Worm (Caenorhabditis elegans) whole organism, early embryonic: Measurements from ENCODE around the gene C25E10.7.

Source experiments
- B0310.2 ChIP-seq: sonication (generic microtip); optimal IDR thresholded peaks from 2 replicates; lab custom pipeline; 2016; ENCODE audit warnings: mild to moderate bottlenecking, missing genetic modification characterization, missing compliant biosample characterization
- F13C5.2 ChIP-seq: sonication (generic microtip); optimal IDR thresholded peaks from 2 replicates; lab custom pipeline; 2017; ENCODE audit warnings: mild to moderate bottlenecking, missing genetic modification characterization, inconsistent platforms, missing compliant biosample characterization
- aly-1 ChIP-seq: sonication (generic microtip); optimal IDR thresholded peaks from 2 replicates; lab custom pipeline; 2016; ENCODE audit warnings: missing genetic modification characterization, missing compliant biosample characterization
- ama-1 ChIP-seq: fragments of 150-350 bp; optimal IDR thresholded peaks from 2 replicates; lab custom pipeline; 2014
- ceh-13 ChIP-seq: fragments of 200-800 bp; sonication (Bioruptor generic); optimal IDR thresholded peaks from 2 replicates; lab custom pipeline; 2018; ENCODE audit warnings: mild to moderate bottlenecking, missing genetic modification characterization, missing compliant biosample characterization
- ceh-36 ChIP-seq: sonication (generic microtip); optimal IDR thresholded peaks from 2 replicates; lab custom pipeline; 2016; ENCODE audit warnings: missing genetic modification characterization, inconsistent platforms, missing compliant biosample characterization
- ets-7 ChIP-seq: sonication (generic microtip); optimal IDR thresholded peaks from 2 replicates; lab custom pipeline; 2016; ENCODE audit warnings: missing genotype, missing genetic modification characterization, missing compliant biosample characterization
- flt-1 ChIP-seq: fragments of 200-800 bp; sonication (Bioruptor generic); IDR thresholded peaks from 2 replicates; pipeline ENCODE4 v1.3.6; 2022; ENCODE audit warnings: missing genetic modification characterization, missing compliant biosample characterization
- hmbx-1 ChIP-seq: sonication (generic microtip); optimal IDR thresholded peaks from 2 replicates; lab custom pipeline; 2016; ENCODE audit warnings: mild to moderate bottlenecking, missing genetic modification characterization, missing compliant biosample characterization
- hmg-4 ChIP-seq: fragments of 200-800 bp; sonication (Bioruptor generic); optimal IDR thresholded peaks from 2 replicates; lab custom pipeline; 2018; ENCODE audit warnings: mild to moderate bottlenecking, missing genetic modification characterization, missing compliant biosample characterization
- hnd-1 ChIP-seq: sonication (generic microtip); optimal IDR thresholded peaks from 2 replicates; lab custom pipeline; 2016; ENCODE audit warnings: missing genetic modification characterization, missing compliant biosample characterization
- pes-1 ChIP-seq: fragments of 200-800 bp; sonication (Bioruptor generic); IDR thresholded peaks from 2 replicates; pipeline ENCODE4 v1.3.6; 2022; ENCODE audit warnings: missing genetic modification reagents, missing genetic modification characterization, missing compliant biosample characterization
- scrt-1 ChIP-seq: fragments of 200-800 bp; sonication (Bioruptor generic); IDR thresholded peaks from 2 replicates; pipeline ENCODE4 v1.3.6; 2022; ENCODE audit warnings: missing genetic modification characterization, missing compliant biosample characterization
- sea-1 ChIP-seq: fragments of 200-800 bp; sonication (Bioruptor generic); conservative IDR thresholded peaks from 2 replicates; pipeline ENCODE4 v1.3.6; 2022; ENCODE audit warnings: missing genetic modification characterization, missing compliant biosample characterization
- tbx-11 ChIP-seq: fragments of 200-800 bp; sonication (Bioruptor generic); IDR thresholded peaks from 2 replicates; pipeline ENCODE4 v1.3.6; 2022; ENCODE audit warnings: missing genetic modification characterization, missing compliant biosample characterization
- tbx-37 ChIP-seq: fragments of 200-800 bp; sonication (Bioruptor generic); conservative IDR thresholded peaks from 2 replicates; pipeline ENCODE4 v1.3.6; 2022; ENCODE audit warnings: missing genetic modification reagents, missing genetic modification characterization, missing compliant biosample characterization
- tra-4 ChIP-seq: sonication (generic microtip); optimal IDR thresholded peaks from 2 replicates; lab custom pipeline; 2017; ENCODE audit warnings: missing genetic modification characterization, missing compliant biosample characterization

C25E10.7 gene

ce11 chrV:9084252-9084651 is 33.3 kb upstream of the C25E10.7 start:
- TF ChIP-seq tra-4 (tag; lab: Kevin White, UChicago), result no peak
- TF ChIP-seq ets-7 (tag; lab: Kevin White, UChicago), result no peak
- no peak for TF ChIP-seq ama-1 (lab: Kevin White, UChicago)
- TF ChIP-seq sea-1 (GFP tag; lab: Robert Waterston, UW), result no peak
- TF ChIP-seq ceh-13 (GFP tag; lab: Kevin White, UChicago), result no peak
- TF ChIP-seq hmg-4 (GFP tag; lab: Kevin White, UChicago), result no peak
- no peak for TF ChIP-seq aly-1 (tag; lab: Kevin White, UChicago)

ce11 chrV:9082350-9082749 is 31.4 kb upstream of the C25E10.7 start:
- TF ChIP-seq flt-1, result no peak

- TF ChIP-seq ceh-13 (GFP tag; lab: Kevin White, UChicago) (no peak), sea-1 (GFP tag; lab: Robert Waterston, UW) (no peak), hmg-4 (GFP tag; lab: Kevin White, UChicago) (no peak), flt-1 (no peak), ets-7 (tag; lab: Kevin White, UChicago) (no peak), ama-1 (lab: Kevin White, UChicago) (no peak)
Observed at ce11 chrV:9081410-9081809, 30.4 kb upstream of the C25E10.7 start.

ce11 chrV:9079965-9080432 is 29.0 kb upstream of the C25E10.7 start:
- no peak for TF ChIP-seq sea-1 (GFP tag; lab: Robert Waterston, UW)
- no peak for TF ChIP-seq tbx-37 (GFP tag; lab: Robert Waterston, UW)

- TF ChIP-seq ets-7 (tag; lab: Kevin White, UChicago), result no peak
- no peak for TF ChIP-seq hmbx-1 (tag; lab: Kevin White, UChicago)
- no peak for TF ChIP-seq ceh-36 (tag; lab: Kevin White, UChicago)
- TF ChIP-seq aly-1 (tag; lab: Kevin White, UChicago), result no peak
- TF ChIP-seq hmg-4 (GFP tag; lab: Kevin White, UChicago), result no peak
- TF ChIP-seq sea-1 (GFP tag; lab: Robert Waterston, UW), result no peak
- TF ChIP-seq flt-1, result no peak
- TF ChIP-seq scrt-1 (GFP tag; lab: Robert Waterston, UW), result no peak
- TF ChIP-seq ceh-13 (GFP tag; lab: Kevin White, UChicago), result no peak
- no peak for TF ChIP-seq B0310.2 (tag; lab: Kevin White, UChicago)
- TF ChIP-seq tbx-11 (GFP tag; lab: Robert Waterston, UW), result no peak
- no peak for TF ChIP-seq tra-4 (tag; lab: Kevin White, UChicago)
- no peak for TF ChIP-seq tbx-37 (GFP tag; lab: Robert Waterston, UW)
- no peak for TF ChIP-seq hnd-1
- no peak for TF ChIP-seq ama-1 (lab: Kevin White, UChicago)
- TF ChIP-seq F13C5.2 (tag; lab: Kevin White, UChicago), result no peak
Observed at ce11 chrV:9078815-9079525, 28.0 kb upstream of the C25E10.7 start.

- TF ChIP-seq pes-1 (GFP tag; lab: Robert Waterston, UW) (no peak), flt-1 (no peak), B0310.2 (tag; lab: Kevin White, UChicago) (no peak), tbx-37 (GFP tag; lab: Robert Waterston, UW) (no peak), sea-1 (GFP tag; lab: Robert Waterston, UW) (no peak), ets-7 (tag; lab: Kevin White, UChicago) (no peak), aly-1 (tag; lab: Kevin White, UChicago) (no peak)
Observed at ce11 chrV:9078067-9078581, 27.1 kb upstream of the C25E10.7 start.

ce11 chrV:9076273-9076672 is 25.3 kb upstream of the C25E10.7 start, which contains the start of gene T27E4.7:
T27E4.7 (minus strand) TSS chrV:9076322.
- TF ChIP-seq scrt-1 (GFP tag; lab: Robert Waterston, UW) (no peak), ama-1 (lab: Kevin White, UChicago) (no peak), B0310.2 (tag; lab: Kevin White, UChicago) (no peak), flt-1 (no peak), tbx-37 (GFP tag; lab: Robert Waterston, UW) (no peak), tra-4 (tag; lab: Kevin White, UChicago) (no peak)

- TF ChIP-seq aly-1 (tag; lab: Kevin White, UChicago) (no peak), ama-1 (lab: Kevin White, UChicago) (no peak), B0310.2 (tag; lab: Kevin White, UChicago) (no peak), hmg-4 (GFP tag; lab: Kevin White, UChicago) (no peak), F13C5.2 (tag; lab: Kevin White, UChicago) (no peak), hnd-1 (no peak)
Observed at ce11 chrV:9075827-9076226, 24.8 kb upstream of the C25E10.7 start.
